Fruit fly (Drosophila melanogaster): ENCODE results near the gene jar.

jar gene

dm6 chr3R:24221334-24222302 is 49.4 kb downstream of the jar start, which contains the start of gene twin (continued):
- no peak for TF ChIP-seq kni (GFP tag; optimal IDR thresholded peaks at IDR 0.05)
- TF ChIP-seq crol (GFP tag; IDR thresholded peaks at IDR 0.05), result no peak
- TF ChIP-seq klu (GFP tag; IDR thresholded peaks at IDR 0.05), result no peak
- peak; percentile 65 to 67 for TF ChIP-seq dpn (GFP tag; optimal IDR thresholded peaks at IDR 0.05)
- TF ChIP-seq Gug (GFP tag; IDR thresholded peaks at IDR 0.05), result peak; percentile 61; the same call in 1 of the 4 replicates
- 0 out of 3 replicates have a peak, but pooled peaks have one; percentile 23 for TF ChIP-seq CG2889 (GFP tag; IDR thresholded peaks at IDR 0.05)
- TF ChIP-seq Hr78 (GFP tag; optimal IDR thresholded peaks at IDR 0.05), result no peak
- peak; percentile 70 for TF ChIP-seq CG34224 (GFP tag; IDR thresholded peaks at IDR 0.05; ENCODE audit: partially characterized antibody)
- peak in 1 of 2 experiments; percentile 38 for TF ChIP-seq insv (GFP tag; optimal IDR thresholded peaks at IDR 0.05)
- TF ChIP-seq zfh1 (GFP tag; IDR thresholded peaks at IDR 0.05), result peak; percentile 34; the same call in 1 of the 3 replicates
- no peak for TF ChIP-seq org-1 (GFP tag; optimal IDR thresholded peaks at IDR 0.05)
- TF ChIP-seq Meics (GFP tag; optimal IDR thresholded peaks at IDR 0.05), result peak; percentile 51
- peak; percentile 70 for TF ChIP-seq Xbp1 (GFP tag; optimal IDR thresholded peaks at IDR 0.05)
- no peak for TF ChIP-seq pros (GFP tag; optimal IDR thresholded peaks at IDR 0.05)
- TF ChIP-seq CG7839 (tag; optimal IDR thresholded peaks at IDR 0.05), result peak; percentile 63
- no peak for TF ChIP-seq CG6854 (GFP tag; optimal IDR thresholded peaks at IDR 0.05)
- peak; percentile 65 for TF ChIP-seq vnd (GFP tag; IDR thresholded peaks at IDR 0.05; ENCODE audit: partially characterized antibody)
- peak; percentile 62 for TF ChIP-seq inv (GFP tag; IDR thresholded peaks at IDR 0.05; ENCODE audit: partially characterized antibody)
- TF ChIP-seq CG9797 (GFP tag; optimal IDR thresholded peaks at IDR 0.05), result peak; percentile 24
- TF ChIP-seq hth (optimal IDR thresholded peaks at IDR 0.05), result no peak
- TF ChIP-seq CG17912 (GFP tag; optimal IDR thresholded peaks at IDR 0.05), result no peak
- TF ChIP-seq stc (GFP tag; IDR thresholded peaks at IDR 0.05), result no peak; the same call in 1 of the 2 replicates
- TF ChIP-seq z (GFP tag; IDR thresholded peaks at IDR 0.05), result no peak
- TF ChIP-seq CG15479 (GFP tag; optimal IDR thresholded peaks at IDR 0.05), result no peak
- TF ChIP-seq chn (GFP tag; optimal IDR thresholded peaks at IDR 0.05), result peak; percentile 74
- TF ChIP-seq tup (GFP tag; optimal IDR thresholded peaks at IDR 0.05), result no peak
- 0 out of 2 replicates have a peak, but pooled peaks have one; percentile 25 for TF ChIP-seq CG7372 (GFP tag; IDR thresholded peaks at IDR 0.05)
- TF ChIP-seq hb (GFP tag; IDR thresholded peaks at IDR 0.05; ENCODE audit: partially characterized antibody), result no peak
- peak; percentile 18 for TF ChIP-seq CG7556 (GFP tag; optimal IDR thresholded peaks at IDR 0.05)
- peak; percentile 17; the same call in 1 of the 2 replicates for TF ChIP-seq H2.0 (GFP tag; IDR thresholded peaks at IDR 0.05)
- peak; percentile 37 for TF ChIP-seq CG33557 (GFP tag; optimal IDR thresholded peaks at IDR 0.05)
- no peak for TF ChIP-seq CG31441 (GFP tag; IDR thresholded peaks at IDR 0.05)
- no peak for TF ChIP-seq croc (GFP tag; conservative IDR thresholded peaks at IDR 0.05)
- peak; percentile 47; the same call in 1 of the 3 replicates for TF ChIP-seq B-H1 (GFP tag; IDR thresholded peaks at IDR 0.05)
- peak; percentile 45 for TF ChIP-seq kay (GFP tag; optimal IDR thresholded peaks at IDR 0.05)
- TF ChIP-seq CG12299 (tag; optimal IDR thresholded peaks at IDR 0.05), result no peak
- TF ChIP-seq Sry-β (GFP tag; optimal IDR thresholded peaks at IDR 0.05), result peak; percentile 86
- TF ChIP-seq CG6175 (GFP tag; IDR thresholded peaks at IDR 0.05), result no peak
- no peak for TF ChIP-seq sim (GFP tag; IDR thresholded peaks at IDR 0.05)
- no peak for TF ChIP-seq tap (tag; optimal IDR thresholded peaks at IDR 0.05)
- TF ChIP-seq amos (GFP tag; IDR thresholded peaks at IDR 0.05; ENCODE audit: partially characterized antibody), result peak; percentile 65
- peak; percentile 88 for TF ChIP-seq CG9932 (GFP tag; IDR thresholded peaks at IDR 0.05)
- TF ChIP-seq shn (GFP tag; optimal IDR thresholded peaks at IDR 0.05), result peak; percentile 50
- no peak for TF ChIP-seq fru (optimal IDR thresholded peaks at IDR 0.05)
- peak; percentile 57 for TF ChIP-seq CG18619 (GFP tag; optimal IDR thresholded peaks at IDR 0.05)
- no peak for TF ChIP-seq Stat92E (GFP tag; optimal IDR thresholded peaks at IDR 0.05)
- peak; percentile 80 for TF ChIP-seq slbo (GFP tag; IDR thresholded peaks at IDR 0.05)
- no peak for TF ChIP-seq CG14050 (GFP tag; IDR thresholded peaks at IDR 0.05)

Measured in whole organism, embryonic.